Worm (Caenorhabditis elegans) whole organism, L2 larva: Measurements from ENCODE around the gene rps-2.

Experiments used
- blmp-1 ChIP-seq: sonication (generic microtip); optimal IDR thresholded peaks from 2 replicates; lab custom pipeline; 2017; ENCODE audit warnings: missing genetic modification characterization, mild to moderate bottlenecking, missing compliant biosample characterization, antibody characterized with exemption, moderate library complexity; ENCODE audit not compliant: insufficient read depth
- dmd-4 ChIP-seq: sonication (generic microtip); optimal IDR thresholded peaks from 2 replicates; lab custom pipeline; 2017; ENCODE audit warnings: missing biosample characterization, missing genetic modification characterization
- elt-3 ChIP-seq: sonication (generic microtip); optimal IDR thresholded peaks from 2 replicates; lab custom pipeline; 2017; ENCODE audit warnings: missing biosample characterization, missing genetic modification characterization
- nhr-12 ChIP-seq: fragments of 150-350 bp; optimal IDR thresholded peaks from 2 replicates; lab custom pipeline; 2014; ENCODE audit warnings: missing biosample characterization, missing genetic modification characterization
- nhr-237 ChIP-seq: fragments of 150-350 bp; optimal IDR thresholded peaks from 2 replicates; lab custom pipeline; 2014; ENCODE audit warnings: missing biosample characterization, missing genetic modification characterization
- snpc-4 ChIP-seq: fragments of 150-350 bp; optimal IDR thresholded peaks from 2 replicates; lab custom pipeline; 2014; ENCODE audit warnings: missing biosample characterization, missing genetic modification characterization
- unc-62 ChIP-seq: fragments of 150-350 bp; optimal IDR thresholded peaks from 2 replicates; lab custom pipeline; 2014; ENCODE audit warnings: missing biosample characterization, missing genetic modification reagents, missing genetic modification characterization
- zag-1 ChIP-seq: fragments of 150-350 bp; optimal IDR thresholded peaks from 2 replicates; lab custom pipeline; 2014; ENCODE audit warnings: missing biosample characterization, missing genetic modification characterization
- ztf-11 ChIP-seq: sonication (generic microtip); optimal IDR thresholded peaks from 2 replicates; lab custom pipeline; 2017; ENCODE audit warnings: missing biosample characterization, missing genetic modification characterization

DNA sequence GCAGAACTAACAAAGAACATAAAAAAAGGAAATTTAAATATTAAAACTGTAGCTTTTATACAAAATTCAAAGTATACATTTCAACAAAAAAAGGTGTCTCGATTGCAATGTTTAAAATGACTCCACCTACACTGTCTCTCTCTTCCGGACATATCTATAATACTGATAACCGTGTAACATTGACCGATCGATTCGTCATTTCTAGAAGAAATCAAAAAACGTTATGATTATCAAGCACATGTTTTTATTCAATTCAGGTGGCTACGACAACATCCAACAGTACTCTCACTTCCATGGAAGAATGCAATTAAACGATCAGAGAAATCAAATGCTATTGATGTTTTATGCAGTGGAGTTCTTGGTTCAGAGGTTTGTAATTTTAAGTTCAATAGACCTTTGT is 27.7 kb downstream of the rps-2 start:
- TF ChIP-seq nhr-12 (tag; lab: Kevin White, UChicago) (no peak), snpc-4 (no peak), blmp-1 (tag; lab: Kevin White, UChicago) (no peak), elt-3 (tag; lab: Kevin White, UChicago) (no peak), dmd-4 (no peak), unc-62 (GFP tag; lab: Kevin White, UChicago) (no peak), zag-1 (tag; lab: Kevin White, UChicago) (no peak), nhr-237 (no peak), ztf-11 (tag; lab: Kevin White, UChicago) (no peak)
